Worm (Caenorhabditis elegans) whole organism, young adult: ENCODE measurements around the gene hsp-12.2.

Source experiments
- Y56A3A.18 ChIP-seq: fragments of 200-800 bp; sonication (Bioruptor generic); IDR thresholded peaks from 2 replicates; pipeline ENCODE4 v1.3.6; 2022; ENCODE audit warnings: missing genetic modification reagents, missing genetic modification characterization, missing compliant biosample characterization
- athp-1 ChIP-seq: sonication (generic microtip); optimal IDR thresholded peaks from 2 replicates; lab custom pipeline; 2017; ENCODE audit warnings: mild to moderate bottlenecking, missing genetic modification characterization, missing compliant biosample characterization
- ceh-58 ChIP-seq: fragments of 200-800 bp; sonication (Bioruptor generic); IDR thresholded peaks from 2 replicates; pipeline ENCODE4 v1.3.6; 2022; ENCODE audit warnings: missing genetic modification characterization, missing compliant biosample characterization
- dpl-1 ChIP-seq: fragments of 150-350 bp; optimal IDR thresholded peaks from 2 replicates; lab custom pipeline; 2014; ENCODE audit warnings: missing biosample characterization, missing genetic modification reagents, missing genetic modification characterization
- egl-18 ChIP-seq: fragments of 200-800 bp; sonication (Bioruptor generic); IDR thresholded peaks from 2 replicates; pipeline ENCODE4 v1.3.6; 2022; ENCODE audit warnings: missing genetic modification reagents, missing genetic modification characterization, missing compliant biosample characterization
- hmg-1.2 ChIP-seq: fragments of 200-800 bp; sonication (Bioruptor generic); IDR thresholded peaks from 2 replicates; pipeline ENCODE4 v1.3.6; 2022; ENCODE audit warnings: missing genetic modification reagents, missing genetic modification characterization, missing compliant biosample characterization
- nfya-1 ChIP-seq: sonication (generic microtip); optimal IDR thresholded peaks from 2 replicates; lab custom pipeline; 2017; ENCODE audit warnings: antibody characterized with exemption, missing compliant biosample characterization, missing genetic modification characterization, borderline replicate concordance; ENCODE audit not compliant: insufficient read depth
- ztf-3 ChIP-seq: fragments of 200-800 bp; sonication (Bioruptor generic); optimal IDR thresholded peaks from 2 replicates; lab custom pipeline; 2018; ENCODE audit warnings: mild to moderate bottlenecking, missing genetic modification characterization, missing compliant biosample characterization

- no peak for TF ChIP-seq nfya-1 (tag; lab: Kevin White, UChicago)
- TF ChIP-seq hmg-1.2 (GFP tag; lab: Robert Waterston, UW) = no peak
- TF ChIP-seq athp-1 (tag; lab: Kevin White, UChicago) = no peak
- TF ChIP-seq dpl-1 (GFP tag; lab: Kevin White, UChicago) = no peak
- no peak for TF ChIP-seq ceh-58 (GFP tag; lab: Robert Waterston, UW)
- TF ChIP-seq ztf-3 (GFP tag; lab: Kevin White, UChicago) = no peak
- TF ChIP-seq egl-18 = no peak
- TF ChIP-seq Y56A3A.18 (GFP tag; lab: Robert Waterston, UW) = no peak
Measured at ce11 chrIII:8172609-8173133, 34.8 kb downstream of the hsp-12.2 start.
